Fruit fly (Drosophila melanogaster) whole organism, embryonic: ENCODE data around the gene CG13033.

Experiments used
- Abd-B ChIP-seq: fragments of 200-800 bp; sonication (Bioruptor generic); optimal IDR thresholded peaks from 2 replicates; lab custom pipeline; 2018; ENCODE audit warnings: missing biosample characterization, mild to moderate bottlenecking, missing genetic modification characterization, moderate library complexity
- Blimp-1 ChIP-seq: fragments of 200-800 bp; sonication (Bioruptor generic); optimal IDR thresholded peaks from 3 replicates; lab custom pipeline; 2018; ENCODE audit warnings: missing biosample characterization, missing genetic modification characterization, mild to moderate bottlenecking, moderate library complexity, missing genetic modification reagents
- CG10565 ChIP-seq: fragments of 200-800 bp; sonication (Bioruptor generic); optimal IDR thresholded peaks from 3 replicates; lab custom pipeline; 2016; ENCODE audit warnings: missing biosample characterization, mild to moderate bottlenecking, missing genetic modification characterization
- CG11398 ChIP-seq: fragments of 200-800 bp; sonication (Bioruptor generic); optimal IDR thresholded peaks from 2 replicates; lab custom pipeline; 2016; ENCODE audit warnings: missing biosample characterization, missing genetic modification characterization
- CG12071 ChIP-seq: fragments of 200-800 bp; sonication (Bioruptor generic); optimal IDR thresholded peaks from 3 replicates; lab custom pipeline; 2018; ENCODE audit warnings: missing biosample characterization, mild to moderate bottlenecking, missing genetic modification characterization
- CG12744 ChIP-seq: fragments of 200-800 bp; sonication (Bioruptor generic); optimal IDR thresholded peaks from 2 replicates; lab custom pipeline; 2016; ENCODE audit warnings: missing biosample characterization, missing genetic modification characterization
- CG14441 ChIP-seq: fragments of 200-800 bp; sonication (Bioruptor generic); IDR thresholded peaks from 2 replicates; pipeline ENCODE4 v1.3.6; 2022; ENCODE audit warnings: missing biosample characterization, missing genetic modification characterization
- CG15011 ChIP-seq: fragments of 200-800 bp; sonication (Bioruptor generic); optimal IDR thresholded peaks from 3 replicates; lab custom pipeline; 2018; ENCODE audit warnings: missing biosample characterization, mild to moderate bottlenecking, missing genetic modification characterization
- CG17359 ChIP-seq: fragments of 200-800 bp; sonication (Bioruptor generic); optimal IDR thresholded peaks from 3 replicates; lab custom pipeline; 2018; ENCODE audit warnings: missing biosample characterization, mild to moderate bottlenecking, missing genetic modification characterization, moderate library complexity
- CG17361 ChIP-seq: fragments of 200-800 bp; sonication (Bioruptor generic); IDR thresholded peaks from 3 replicates; pipeline ENCODE4 v1.3.6; 2022; ENCODE audit warnings: missing biosample characterization, missing genetic modification characterization
- CG17912 ChIP-seq: fragments of 200-800 bp; sonication (Bioruptor generic); optimal IDR thresholded peaks from 2 replicates; lab custom pipeline; 2018; ENCODE audit warnings: missing biosample characterization, mild to moderate bottlenecking, missing genetic modification characterization
- CG18764 ChIP-seq: fragments of 200-800 bp; sonication (Bioruptor generic); optimal IDR thresholded peaks from 3 replicates; lab custom pipeline; 2016; ENCODE audit warnings: missing biosample characterization, missing genetic modification characterization
- CG32767 ChIP-seq: fragments of 200-800 bp; sonication (Bioruptor generic); IDR thresholded peaks from 2 replicates; pipeline ENCODE4 v1.3.6; 2022; ENCODE audit warnings: missing biosample characterization, missing genetic modification characterization
- CG32772 ChIP-seq: fragments of 200-800 bp; sonication (Bioruptor generic); IDR thresholded peaks from 2 replicates; pipeline ENCODE4 v1.3.6; 2022; ENCODE audit warnings: missing biosample characterization, missing genetic modification characterization
- CG4820 ChIP-seq: fragments of 200-800 bp; sonication (Bioruptor generic); optimal IDR thresholded peaks from 3 replicates; lab custom pipeline; 2016; ENCODE audit warnings: missing biosample characterization, missing genetic modification characterization
- CG5245 ChIP-seq: fragments of 200-800 bp; sonication (Bioruptor generic); optimal IDR thresholded peaks from 3 replicates; lab custom pipeline; 2016; ENCODE audit warnings: missing biosample characterization, missing genetic modification characterization
- CG6175 ChIP-seq: fragments of 200-800 bp; sonication (Bioruptor generic); IDR thresholded peaks from 3 replicates; pipeline ENCODE4 v1.3.6; 2022; ENCODE audit warnings: missing biosample characterization, missing genetic modification characterization
- CG6683 ChIP-seq: fragments of 200-800 bp; sonication (Bioruptor generic); optimal IDR thresholded peaks from 2 replicates; lab custom pipeline; 2017; ENCODE audit warnings: missing biosample characterization, mild to moderate bottlenecking, missing genetic modification characterization, missing genetic modification reagents
- CG7928 ChIP-seq: fragments of 200-800 bp; sonication (Bioruptor generic); optimal IDR thresholded peaks from 2 replicates; lab custom pipeline; 2017; ENCODE audit warnings: missing biosample characterization, mild to moderate bottlenecking, missing genetic modification characterization
- CG8924 ChIP-seq: fragments of 200-800 bp; optimal IDR thresholded peaks from 3 replicates; lab custom pipeline; 2019; ENCODE audit warnings: missing biosample characterization, mild to moderate bottlenecking, missing genetic modification characterization, moderate library complexity
- CG9932 ChIP-seq: fragments of 200-800 bp; sonication (Bioruptor generic); IDR thresholded peaks from 2 replicates; pipeline ENCODE4 v1.3.6; 2022; ENCODE audit warnings: missing biosample characterization, missing genetic modification characterization
- CHES-1-like ChIP-seq: fragments of 200-800 bp; sonication (Bioruptor generic); optimal IDR thresholded peaks from 2 replicates; lab custom pipeline; 2016; ENCODE audit warnings: missing biosample characterization, missing genetic modification characterization
- CTCF ChIP-seq: fragments of 200-800 bp; sonication (Bioruptor generic); optimal IDR thresholded peaks from 2 replicates; lab custom pipeline; 2017; ENCODE audit warnings: missing biosample characterization, mild to moderate bottlenecking, missing genetic modification characterization, moderate library complexity
- Drgx ChIP-seq: fragments of 200-800 bp; sonication (Bioruptor generic); IDR thresholded peaks from 2 replicates; pipeline ENCODE4 v1.3.6; 2022; ENCODE audit warnings: missing biosample characterization, missing genetic modification characterization
- E2f2 ChIP-seq: fragments of 200-800 bp; sonication (Bioruptor generic); IDR thresholded peaks from 2 replicates; pipeline ENCODE4 v1.3.6; 2022; ENCODE audit warnings: missing biosample characterization, missing genetic modification characterization
- Fer3 ChIP-seq: fragments of 200-800 bp; sonication (Bioruptor generic); optimal IDR thresholded peaks from 2 replicates; lab custom pipeline; 2018; ENCODE audit warnings: missing biosample characterization, mild to moderate bottlenecking, missing genetic modification characterization, moderate library complexity
- GATAe ChIP-seq: fragments of 200-800 bp; sonication (Bioruptor generic); conservative IDR thresholded peaks from 2 replicates; pipeline ENCODE4 v1.3.6; 2022; ENCODE audit warnings: missing biosample characterization, missing genetic modification characterization
- Gug ChIP-seq: fragments of 200-800 bp; sonication (Bioruptor generic); IDR thresholded peaks from 4 replicates; pipeline ENCODE4 v1.3.6; 2022; ENCODE audit warnings: missing biosample characterization, missing genetic modification characterization
- Hand ChIP-seq: fragments of 200-800 bp; sonication (Bioruptor generic); optimal IDR thresholded peaks from 2 replicates; lab custom pipeline; 2017; ENCODE audit warnings: mild to moderate bottlenecking, missing biosample characterization, missing genetic modification reagents, missing genetic modification characterization
- Hmx ChIP-seq: fragments of 200-800 bp; sonication (Bioruptor generic); optimal IDR thresholded peaks from 2 replicates; lab custom pipeline; 2016; ENCODE audit warnings: missing biosample characterization, missing genetic modification characterization
- Max ChIP-seq: fragments of 200-800 bp; sonication (Bioruptor generic); optimal IDR thresholded peaks from 2 replicates; lab custom pipeline; 2016; ENCODE audit warnings: missing biosample characterization, mild to moderate bottlenecking, missing genetic modification characterization
- Meics ChIP-seq: fragments of 200-800 bp; sonication (Bioruptor generic); optimal IDR thresholded peaks from 2 replicates; lab custom pipeline; 2017; ENCODE audit warnings: missing biosample characterization, mild to moderate bottlenecking, missing genetic modification characterization
- NC2α ChIP-seq: fragments of 200-800 bp; sonication (Bioruptor generic); optimal IDR thresholded peaks from 2 replicates; lab custom pipeline; 2016; ENCODE audit warnings: missing biosample characterization, missing genetic modification characterization
- Nf-YA ChIP-seq: fragments of 200-800 bp; sonication (Bioruptor generic); IDR thresholded peaks from 2 replicates; pipeline ENCODE4 v1.3.6; 2022; ENCODE audit warnings: missing biosample characterization, missing genetic modification characterization
- Nf-YB ChIP-seq: fragments of 200-800 bp; sonication (Bioruptor generic); optimal IDR thresholded peaks from 3 replicates; lab custom pipeline; 2019; ENCODE audit warnings: missing biosample characterization, mild to moderate bottlenecking, missing genetic modification characterization, moderate library complexity
- Tbp ChIP-seq: fragments of >200 bp; optimal IDR thresholded peaks from 2 replicates; lab custom pipeline; 2018; ENCODE audit warnings: missing biosample characterization, missing genetic modification characterization
- br ChIP-seq: fragments of >200 bp; optimal IDR thresholded peaks from 2 replicates; lab custom pipeline; 2017
- cato ChIP-seq: fragments of 200-800 bp; sonication (Bioruptor generic); optimal IDR thresholded peaks from 2 replicates; lab custom pipeline; 2016; ENCODE audit warnings: missing biosample characterization, missing genetic modification characterization, borderline replicate concordance
- gce ChIP-seq: fragments of 200-800 bp; sonication (Bioruptor generic); IDR thresholded peaks from 3 replicates; pipeline ENCODE4 v1.3.6; 2022; ENCODE audit warnings: missing biosample characterization, missing genetic modification characterization
- gcm ChIP-seq: fragments of 200-800 bp; sonication (Bioruptor generic); optimal IDR thresholded peaks from 2 replicates; lab custom pipeline; 2019; ENCODE audit warnings: missing biosample characterization, mild to moderate bottlenecking, missing genetic modification characterization, moderate library complexity
- ken ChIP-seq: fragments of 200-800 bp; sonication (Bioruptor generic); IDR thresholded peaks from 3 replicates; pipeline ENCODE4 v1.3.6; 2022; ENCODE audit warnings: missing biosample characterization, missing genetic modification characterization
- lilli ChIP-seq: fragments of 200-800 bp; sonication (Bioruptor generic); optimal IDR thresholded peaks from 3 replicates; lab custom pipeline; 2016; ENCODE audit warnings: missing biosample characterization, missing genetic modification characterization
- peb ChIP-seq: fragments of 200-800 bp; sonication (Bioruptor generic); IDR thresholded peaks from 2 replicates; pipeline ENCODE4 v1.3.6; 2022; ENCODE audit warnings: missing biosample characterization, missing genetic modification characterization
- pnt ChIP-seq: fragments of 200-800 bp; sonication (Bioruptor generic); optimal IDR thresholded peaks from 3 replicates; lab custom pipeline; 2016; ENCODE audit warnings: missing biosample characterization, missing genetic modification characterization
- pum ChIP-seq: fragments of 200-800 bp; sonication (Bioruptor generic); optimal IDR thresholded peaks from 2 replicates; lab custom pipeline; 2016; ENCODE audit warnings: missing biosample characterization, missing genetic modification characterization
- so ChIP-seq: fragments of 200-800 bp; sonication (Bioruptor generic); IDR thresholded peaks from 3 replicates; pipeline ENCODE4 v1.3.6; 2022; ENCODE audit warnings: missing biosample characterization, missing genetic modification characterization
- sug ChIP-seq: fragments of 200-800 bp; optimal IDR thresholded peaks from 2 replicates; lab custom pipeline; 2019; ENCODE audit warnings: missing biosample characterization, mild to moderate bottlenecking, missing genetic modification characterization, moderate library complexity
- tio ChIP-seq: fragments of 200-800 bp; sonication (Bioruptor generic); optimal IDR thresholded peaks from 2 replicates; lab custom pipeline; 2017; ENCODE audit warnings: missing biosample characterization, missing genetic modification characterization, inconsistent platforms
- vvl ChIP-seq: fragments of 200-800 bp; sonication (Bioruptor generic); IDR thresholded peaks from 2 replicates; pipeline ENCODE4 v1.3.6; 2022; ENCODE audit warnings: missing biosample characterization, missing genetic modification characterization
- z ChIP-seq: fragments of 200-800 bp; sonication (Bioruptor generic); IDR thresholded peaks from 3 replicates; pipeline ENCODE4 v1.3.6; 2022; ENCODE audit warnings: missing biosample characterization, missing genetic modification characterization

Gene CG13033

DNA sequence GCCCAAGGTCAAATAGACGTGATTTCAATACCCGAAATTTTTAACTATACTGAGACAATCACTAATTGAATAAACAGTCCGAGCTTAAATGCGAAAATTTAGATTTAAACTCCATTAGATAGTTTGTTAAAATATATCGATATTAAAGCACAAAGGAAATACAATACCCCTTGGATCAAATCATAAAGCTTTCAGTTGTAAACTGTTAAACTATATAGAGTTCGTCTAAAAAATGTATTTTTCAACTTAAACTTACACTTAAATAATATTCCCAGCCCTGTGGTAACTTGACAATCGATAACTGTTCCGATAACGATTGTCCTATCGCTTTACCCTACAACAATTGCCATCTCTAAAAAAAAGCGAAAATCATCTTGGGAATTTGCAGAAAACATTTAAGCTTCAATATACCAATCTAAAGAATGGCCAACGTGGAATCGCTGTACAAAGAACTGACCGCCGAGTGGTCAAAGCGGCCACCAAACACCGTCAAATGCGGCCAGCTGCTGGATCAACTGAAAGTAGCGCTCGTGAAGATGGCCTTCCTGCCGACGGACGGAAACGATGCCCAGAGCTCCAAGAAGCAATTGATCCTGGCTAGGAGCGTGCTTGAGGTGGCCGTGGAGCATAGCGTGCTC lies 37.4 kb upstream of the CG13033 start, which contains the start of gene Rpn12 (continued):
- TF ChIP-seq sug (peak; percentile 38), E2f2 (GFP tag; lab: Robert Waterston, UW) (peak; percentile 40; the same call in 1 of the 2 replicates), Abd-B (GFP tag; lab: Kevin White, UChicago) (no peak)

DNA sequence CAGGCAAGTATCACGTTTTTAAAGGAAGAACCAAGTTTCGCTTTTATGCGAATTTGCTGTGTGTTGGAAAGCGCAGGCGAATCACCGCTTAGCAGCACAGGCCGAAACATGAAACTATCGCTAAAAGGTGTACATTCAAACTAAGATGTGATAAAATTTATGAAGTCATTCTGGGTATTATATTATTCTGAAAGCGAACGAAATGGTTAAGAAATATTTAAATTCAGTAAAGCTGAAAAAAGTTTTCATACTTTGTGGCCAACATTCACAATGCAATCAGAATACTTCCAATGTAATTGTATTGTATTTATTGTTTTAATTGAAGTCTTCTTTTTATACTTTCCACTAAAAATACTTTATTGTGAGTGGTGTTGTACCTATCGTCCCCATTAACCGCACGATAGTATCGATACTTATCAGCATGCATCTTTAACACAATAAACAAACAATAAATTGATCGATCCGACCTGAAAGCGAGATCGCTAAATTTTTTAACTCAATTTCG lies 35.8 kb upstream of the CG13033 start, which contains the start of gene Smn:
Smn (minus strand) TSS at position 347 of the 505 bp plus-strand sequence.
- TF ChIP-seq CG17359 (tag; lab: Kevin White, UChicago) (peak; percentile 19), CG17912 (no peak), CG6175 (GFP tag; lab: Robert Waterston, UW) (no peak), Fer3 (tag; lab: Kevin White, UChicago) (peak; percentile 17), Drgx (GFP tag; lab: Robert Waterston, UW) (peak; percentile 13; the same call in 1 of the 2 replicates), CG5245 (GFP tag; lab: Kevin White, UChicago) (peak; percentile 2), CG32767 (no peak), CG4820 (GFP tag; lab: Kevin White, UChicago) (peak; percentile 27), GATAe (no peak), sug (peak; percentile 58), pnt (GFP tag; lab: Kevin White, UChicago) (no peak), tio (GFP tag; lab: Kevin White, UChicago) (no peak), CTCF (GFP tag; lab: Kevin White, UChicago) (peak; percentile 26), CG10565 (no peak), br (lab: Kevin White, UChicago) (no peak), CG11398 (GFP tag; lab: Kevin White, UChicago) (no peak), Nf-YB (GFP tag; lab: Kevin White, UChicago) (peak; percentile 7), lilli (GFP tag; lab: Kevin White, UChicago) (peak; percentile 73), pum (peak; percentile 43), NC2α (GFP tag; lab: Kevin White, UChicago) (no peak), peb (GFP tag; lab: Robert Waterston, UW) (no peak), Tbp (GFP tag; lab: Kevin White, UChicago) (peak; percentile 40), gce (no peak), CG12744 (GFP tag; lab: Kevin White, UChicago) (no peak), CG17361 (GFP tag; lab: Robert Waterston, UW) (peak; percentile 58; the same call in 2 of the 3 replicates), cato (GFP tag; lab: Kevin White, UChicago) (no peak), Nf-YA (GFP tag; lab: Robert Waterston, UW) (no peak), CG32772 (GFP tag; lab: Robert Waterston, UW) (no peak), ken (GFP tag; lab: Robert Waterston, UW) (no peak), CG6683 (GFP tag; lab: Kevin White, UChicago) (peak; percentile 6), Gug (GFP tag; lab: Robert Waterston, UW) (no peak), vvl (no peak; the same call in 1 of the 2 replicates), z (no peak), CG15011 (no peak), Hand (GFP tag; lab: Kevin White, UChicago) (no peak), CHES-1-like (GFP tag; lab: Kevin White, UChicago) (peak; percentile 78), CG7928 (GFP tag; lab: Kevin White, UChicago) (peak; percentile 26), CG9932 (GFP tag; lab: Robert Waterston, UW) (peak; percentile 71), Meics (GFP tag; lab: Kevin White, UChicago) (peak; percentile 52), Hmx (GFP tag; lab: Kevin White, UChicago) (no peak), CG18764 (GFP tag; lab: Kevin White, UChicago) (peak; percentile 10), Max (peak; percentile 50), Blimp-1 (GFP tag; lab: Kevin White, UChicago) (peak; percentile 18), gcm (no peak), CG8924 (tag; lab: Kevin White, UChicago) (peak; percentile 58), CG12071 (GFP tag; lab: Kevin White, UChicago) (no peak), CG14441 (GFP tag; lab: Robert Waterston, UW) (no peak), so (no peak; the same call in 2 of the 3 replicates)
